Worm (Caenorhabditis elegans) whole organism, mixed stage, embryonic: Measurements from ENCODE around the gene F15H10.9.

Experiments used
- M03D4.4 ChIP-seq: sonication (generic microtip); optimal IDR thresholded peaks from 2 replicates; lab custom pipeline; 2017; ENCODE audit warnings: mild to moderate bottlenecking, missing genetic modification characterization, missing compliant biosample characterization
- bed-3 ChIP-seq: fragments of 200-800 bp; sonication (Bioruptor generic); optimal IDR thresholded peaks from 3 replicates; lab custom pipeline; 2018; ENCODE audit warnings: mild to moderate bottlenecking, missing genetic modification characterization, moderate library complexity, missing compliant biosample characterization
- blmp-1 ChIP-seq: fragments of 150-350 bp; optimal IDR thresholded peaks from 2 replicates; lab custom pipeline; 2014; ENCODE audit warnings: missing biosample characterization, missing genetic modification characterization
- ceh-39 ChIP-seq: fragments of 150-350 bp; optimal IDR thresholded peaks from 2 replicates; lab custom pipeline; 2014; ENCODE audit warnings: missing biosample characterization, missing genetic modification characterization
- ceh-43 ChIP-seq: fragments of 200-800 bp; sonication (Bioruptor generic); optimal IDR thresholded peaks from 2 replicates; lab custom pipeline; 2018; ENCODE audit warnings: mild to moderate bottlenecking, missing genetic modification characterization, moderate library complexity, missing compliant biosample characterization
- ceh-83 ChIP-seq: fragments of 200-800 bp; sonication (Bioruptor generic); optimal IDR thresholded peaks from 2 replicates; lab custom pipeline; 2018; ENCODE audit warnings: mild to moderate bottlenecking, missing genetic modification characterization, missing compliant biosample characterization
- ces-1 ChIP-seq: fragments of 150-350 bp; optimal IDR thresholded peaks from 2 replicates; lab custom pipeline; 2014; ENCODE audit warnings: missing biosample characterization, missing genetic modification reagents, missing genetic modification characterization
- drap-1 ChIP-seq: fragments of 200-800 bp; sonication (Bioruptor generic); optimal IDR thresholded peaks from 3 replicates; lab custom pipeline; 2018; ENCODE audit warnings: mild to moderate bottlenecking, missing genetic modification characterization, missing compliant biosample characterization
- elt-3 ChIP-seq: fragments of 150-350 bp; optimal IDR thresholded peaks from 2 replicates; lab custom pipeline; 2014; ENCODE audit warnings: missing biosample characterization, missing genetic modification characterization
- flh-1 ChIP-seq: fragments of 200-800 bp; sonication (Bioruptor generic); optimal IDR thresholded peaks from 2 replicates; lab custom pipeline; 2018; ENCODE audit warnings: mild to moderate bottlenecking, missing genetic modification characterization, moderate library complexity, missing compliant biosample characterization
- ham-2 ChIP-seq: fragments of 200-800 bp; sonication (Bioruptor generic); optimal IDR thresholded peaks from 2 replicates; lab custom pipeline; 2018; ENCODE audit warnings: mild to moderate bottlenecking, missing genetic modification characterization, missing compliant biosample characterization
- hlh-1 ChIP-seq: fragments of 150-350 bp; optimal IDR thresholded peaks from 2 replicates; lab custom pipeline; 2014; ENCODE audit warnings: missing biosample characterization, missing genetic modification reagents, missing genetic modification characterization
- lin-13 ChIP-seq: fragments of 150-350 bp; optimal IDR thresholded peaks from 2 replicates; lab custom pipeline; 2014; ENCODE audit warnings: missing biosample characterization, missing genetic modification characterization
- lin-32 ChIP-seq: fragments of 200-800 bp; sonication (Bioruptor generic); optimal IDR thresholded peaks from 2 replicates; lab custom pipeline; 2018; ENCODE audit warnings: mild to moderate bottlenecking, missing genetic modification characterization, missing compliant biosample characterization
- lsy-2 ChIP-seq: fragments of 150-350 bp; optimal IDR thresholded peaks from 2 replicates; lab custom pipeline; 2014; ENCODE audit warnings: missing biosample characterization, missing genetic modification characterization
- mab-5 ChIP-seq: fragments of 150-350 bp; optimal IDR thresholded peaks from 2 replicates; lab custom pipeline; 2014; ENCODE audit warnings: missing biosample characterization, missing genetic modification characterization
- mep-1 ChIP-seq: fragments of 150-350 bp; optimal IDR thresholded peaks from 2 replicates; lab custom pipeline; 2017; ENCODE audit warnings: missing biosample characterization, missing genetic modification reagents, missing genetic modification characterization, inconsistent platforms
- mls-2 ChIP-seq: sonication (generic microtip); optimal IDR thresholded peaks from 2 replicates; lab custom pipeline; 2016; ENCODE audit warnings: mild to moderate bottlenecking, missing genetic modification characterization, moderate library complexity, missing compliant biosample characterization
- nhr-12 ChIP-seq: fragments of 150-350 bp; optimal IDR thresholded peaks from 2 replicates; lab custom pipeline; 2014; ENCODE audit warnings: missing biosample characterization, missing genetic modification characterization
- nhr-2 ChIP-seq: fragments of 150-350 bp; optimal IDR thresholded peaks from 2 replicates; lab custom pipeline; 2014; ENCODE audit warnings: missing biosample characterization, missing genetic modification characterization
- nhr-237 ChIP-seq: fragments of 150-350 bp; optimal IDR thresholded peaks from 2 replicates; lab custom pipeline; 2014; ENCODE audit warnings: missing biosample characterization, missing genetic modification characterization
- nhr-28 ChIP-seq: fragments of 150-350 bp; optimal IDR thresholded peaks from 2 replicates; lab custom pipeline; 2014; ENCODE audit warnings: missing biosample characterization, missing genetic modification characterization
- nhr-76 ChIP-seq: sonication (generic microtip); optimal IDR thresholded peaks from 2 replicates; lab custom pipeline; 2017; ENCODE audit warnings: missing biosample characterization, missing genetic modification characterization
- pha-4 ChIP-seq: fragments of 150-350 bp; optimal IDR thresholded peaks from 2 replicates; lab custom pipeline; 2018; ENCODE audit warnings: missing biosample characterization, missing genetic modification reagents, missing genetic modification characterization
- sem-2 ChIP-seq: fragments of 200-800 bp; sonication (Bioruptor generic); optimal IDR thresholded peaks from 2 replicates; lab custom pipeline; 2018; ENCODE audit warnings: mild to moderate bottlenecking, missing genetic modification characterization, missing compliant biosample characterization
- snpc-4 ChIP-seq: fragments of 150-350 bp; optimal IDR thresholded peaks from 2 replicates; lab custom pipeline; 2014; ENCODE audit warnings: missing biosample characterization, missing genetic modification characterization
- sptf-1 ChIP-seq: sonication (generic microtip); optimal IDR thresholded peaks from 2 replicates; lab custom pipeline; 2017; ENCODE audit warnings: mild to moderate bottlenecking, missing genetic modification characterization, moderate library complexity, missing compliant biosample characterization
- tbx-8 ChIP-seq: fragments of 200-800 bp; sonication (Bioruptor generic); optimal IDR thresholded peaks from 2 replicates; lab custom pipeline; 2018; ENCODE audit warnings: mild to moderate bottlenecking, missing genetic modification characterization, moderate library complexity, missing compliant biosample characterization
- unc-120 ChIP-seq: sonication (generic microtip); optimal IDR thresholded peaks from 2 replicates; lab custom pipeline; 2017; ENCODE audit warnings: missing genetic modification characterization, missing compliant biosample characterization; ENCODE audit not compliant: poor library complexity, severe bottlenecking
- unc-39 ChIP-seq: fragments of 150-350 bp; optimal IDR thresholded peaks from 2 replicates; lab custom pipeline; 2014; ENCODE audit warnings: missing biosample characterization, missing genetic modification characterization
- unc-62 ChIP-seq: fragments of 150-350 bp; optimal IDR thresholded peaks from 2 replicates; lab custom pipeline; 2014; ENCODE audit warnings: missing biosample characterization, missing genetic modification reagents, missing genetic modification characterization
- zip-8 ChIP-seq: fragments of 150-350 bp; optimal IDR thresholded peaks from 2 replicates; lab custom pipeline; 2014; ENCODE audit warnings: missing biosample characterization, missing genetic modification characterization
- ztf-11 ChIP-seq: fragments of 150-350 bp; optimal IDR thresholded peaks from 2 replicates; lab custom pipeline; 2014; ENCODE audit warnings: missing biosample characterization, missing genetic modification characterization

F15H10.9 gene

DNA sequence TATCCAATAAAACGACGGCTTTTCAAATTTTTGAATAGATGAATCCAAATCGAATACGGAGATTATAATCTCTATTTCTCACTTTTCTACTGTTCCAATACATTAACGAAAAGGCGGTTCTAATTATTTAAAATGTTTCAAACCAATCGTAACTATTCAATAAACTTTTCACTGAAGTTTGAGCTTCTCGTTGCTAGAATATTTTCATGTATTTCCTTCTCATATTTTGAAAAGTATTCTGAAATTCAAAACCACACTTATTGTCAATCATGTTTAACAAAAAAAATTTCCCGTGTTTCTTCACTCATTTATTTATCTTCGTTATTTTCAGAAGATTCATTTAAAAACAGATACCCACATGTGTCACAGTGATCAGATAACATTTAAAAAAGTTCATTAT, 11.7 kb downstream of the F15H10.9 start, which contains the start of gene F15H10.8:
Gene F15H10.8 (minus strand): TSS at position 101 of the 400 bp plus-strand sequence.
- TF ChIP-seq ceh-39 (tag; lab: Kevin White, UChicago) (no peak), mab-5 (tag; lab: Kevin White, UChicago) (no peak)

DNA sequence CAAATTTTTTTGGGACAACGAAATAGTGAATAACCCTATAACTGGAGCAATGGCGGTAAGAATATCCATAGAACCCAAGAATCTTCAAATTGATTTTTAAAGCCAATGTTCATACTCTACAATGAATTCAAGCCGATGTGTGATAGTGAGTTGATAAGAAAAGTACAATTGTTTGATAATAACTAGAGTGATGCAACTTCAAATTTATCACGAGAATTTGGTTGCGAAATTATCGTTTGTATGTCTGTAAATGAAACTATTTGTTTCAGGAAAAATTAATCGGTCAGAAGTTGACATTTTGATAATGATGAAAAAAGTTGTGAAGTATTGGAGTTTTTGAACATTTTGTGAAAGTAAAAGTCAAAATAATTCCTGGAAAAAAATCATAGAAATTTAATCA, 15.2 kb downstream of the F15H10.9 start:
- TF ChIP-seq ceh-43 (GFP tag; lab: Kevin White, UChicago) (no peak), unc-62 (no peak), nhr-12 (tag; lab: Kevin White, UChicago) (no peak), lsy-2 (tag; lab: Kevin White, UChicago) (no peak), mep-1 (no peak), unc-39 (tag; lab: Kevin White, UChicago) (no peak), nhr-2 (tag; lab: Kevin White, UChicago) (no peak), ceh-83 (GFP tag; lab: Kevin White, UChicago) (no peak), mls-2 (tag; lab: Kevin White, UChicago) (no peak), drap-1 (GFP tag; lab: Kevin White, UChicago) (no peak), nhr-237 (tag; lab: Kevin White, UChicago) (no peak), mab-5 (tag; lab: Kevin White, UChicago) (no peak), ceh-39 (tag; lab: Kevin White, UChicago) (no peak), blmp-1 (tag; lab: Kevin White, UChicago) (no peak), lin-13 (no peak), bed-3 (GFP tag; lab: Kevin White, UChicago) (no peak), hlh-1 (tag; lab: Kevin White, UChicago) (no peak)

DNA sequence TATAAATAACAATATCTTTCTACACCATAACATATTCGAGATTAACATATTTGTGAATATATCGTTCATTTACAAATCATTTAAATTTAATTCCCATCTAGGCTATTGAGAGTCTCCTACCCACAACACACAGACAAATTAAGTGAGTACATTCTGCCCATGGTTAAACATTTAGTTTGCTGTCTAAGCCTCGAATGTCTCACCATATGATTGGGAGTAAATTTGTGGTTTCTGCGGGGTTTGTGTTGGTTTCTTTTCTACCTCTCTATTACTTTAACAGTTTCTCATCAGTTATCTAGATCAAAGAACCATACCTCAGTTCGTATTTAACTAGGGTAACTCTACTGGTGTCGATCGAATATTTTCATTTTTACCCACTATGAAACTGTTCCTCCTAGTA, 16.1 kb downstream of the F15H10.9 start, which contains the start of gene ugt-2:
Gene ugt-2 (plus strand): TSS at position 371 of the 400 bp plus-strand sequence.
- no peak for TF ChIP-seq tbx-8 (GFP tag; lab: Kevin White, UChicago)
- no peak for TF ChIP-seq pha-4 (tag; lab: Kevin White, UChicago)
- no peak for TF ChIP-seq sptf-1 (tag; lab: Kevin White, UChicago)
- TF ChIP-seq nhr-76 = no peak
- no peak for TF ChIP-seq sem-2
- no peak for TF ChIP-seq snpc-4 (tag; lab: Kevin White, UChicago)
- TF ChIP-seq, all 35 proteins: peak for 0

DNA sequence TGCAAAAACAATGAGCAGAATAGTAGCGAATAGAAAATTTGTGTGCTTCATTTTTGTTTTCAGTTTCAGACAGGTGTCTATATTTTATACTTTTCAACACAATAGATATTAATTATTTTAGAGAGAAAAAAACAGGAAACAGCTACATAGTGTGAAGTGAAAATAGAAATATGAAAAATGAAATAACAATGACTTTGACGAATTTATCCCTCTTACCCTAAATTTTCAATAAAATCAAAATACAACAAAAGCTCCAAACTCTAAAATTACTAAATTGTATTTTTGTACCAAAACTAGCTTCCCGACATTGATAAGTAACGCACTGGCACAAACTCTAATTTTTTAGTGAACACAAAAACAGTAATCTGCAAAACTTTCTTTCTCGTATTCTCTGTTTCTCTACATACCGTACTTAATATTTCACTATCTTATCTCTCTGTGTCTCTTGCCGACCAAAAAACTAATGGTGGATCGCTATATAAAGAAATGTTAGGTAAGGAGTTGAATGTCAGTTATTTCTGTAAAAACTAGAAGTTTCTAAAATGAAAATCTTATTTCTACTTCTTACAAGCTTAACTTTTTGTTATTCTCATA, 19.2 kb downstream of the F15H10.9 start, which contains the start of the genes col-151 and ugt-1:
Gene col-151 (minus strand): TSS at position 51 of the 594 bp plus-strand sequence.
Gene ugt-1 (plus strand): TSS at position 491 of the 594 bp plus-strand sequence.
- no peak for TF ChIP-seq ztf-11 (tag; lab: Kevin White, UChicago)
- TF ChIP-seq mab-5 (tag; lab: Kevin White, UChicago) = no peak
- no peak for TF ChIP-seq lin-32 (GFP tag; lab: Kevin White, UChicago)
- no peak for TF ChIP-seq mep-1
- no peak for TF ChIP-seq lsy-2 (tag; lab: Kevin White, UChicago)
- TF ChIP-seq unc-39 (tag; lab: Kevin White, UChicago) = no peak

DNA sequence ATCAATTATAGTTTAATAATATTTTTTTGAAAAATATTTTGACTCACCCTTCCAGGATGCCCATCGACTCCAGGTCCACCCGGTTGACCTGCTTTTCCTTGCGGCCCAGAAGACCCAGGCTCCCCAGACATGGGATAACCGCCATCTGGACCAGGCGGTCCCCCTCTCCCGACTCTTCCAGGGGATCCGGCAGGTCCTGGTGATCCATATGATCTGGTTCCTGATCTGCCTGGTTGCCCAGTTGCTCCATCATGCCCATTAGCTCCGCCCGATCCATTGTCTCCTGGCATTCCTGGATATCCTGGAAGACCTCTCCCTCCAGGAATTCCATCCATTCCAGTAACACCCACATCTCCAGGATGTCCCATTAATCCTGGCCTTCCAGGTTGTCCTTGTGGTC, 20.8 kb downstream of the F15H10.9 start:
- no peak for TF ChIP-seq sptf-1 (tag; lab: Kevin White, UChicago)
- no peak for TF ChIP-seq unc-39 (tag; lab: Kevin White, UChicago)
- TF ChIP-seq mls-2 (tag; lab: Kevin White, UChicago) = no peak
- no peak for TF ChIP-seq bed-3 (GFP tag; lab: Kevin White, UChicago)
- TF ChIP-seq snpc-4 (tag; lab: Kevin White, UChicago) = no peak
- TF ChIP-seq ceh-39 (tag; lab: Kevin White, UChicago) = no peak
- TF ChIP-seq nhr-76 = no peak
- no peak for TF ChIP-seq zip-8 (tag; lab: Kevin White, UChicago)
- TF ChIP-seq M03D4.4 (tag; lab: Kevin White, UChicago) = no peak
- TF ChIP-seq blmp-1 (tag; lab: Kevin White, UChicago) = no peak
- no peak for TF ChIP-seq lin-32 (GFP tag; lab: Kevin White, UChicago)
- TF ChIP-seq ces-1 = no peak
- no peak for TF ChIP-seq lin-13

DNA sequence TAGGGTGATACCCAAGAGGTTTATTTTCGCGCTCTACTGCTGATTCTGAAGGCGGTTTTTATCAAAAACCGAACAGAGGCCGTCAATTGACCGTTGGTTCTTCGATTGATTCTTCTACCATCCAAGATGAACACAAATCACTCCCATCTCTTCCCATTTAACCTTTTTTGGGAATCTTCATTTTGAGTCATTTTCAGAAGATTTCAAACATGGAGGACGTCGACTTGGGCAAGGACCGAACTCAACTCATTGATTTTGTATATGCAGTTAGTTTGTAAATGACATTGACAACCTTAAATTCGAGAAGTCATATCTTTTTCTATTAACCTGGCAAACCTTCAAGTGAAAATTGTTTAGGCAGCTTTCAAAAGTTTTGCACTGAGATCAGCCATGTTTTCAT, 26.2 kb downstream of the F15H10.9 start, which contains the start of gene AC3.5:
Gene AC3.5 (plus strand): TSS at position 210 of the 400 bp plus-strand sequence.
- TF ChIP-seq mep-1 = no peak
- TF ChIP-seq unc-120 (tag; lab: Kevin White, UChicago) = no peak
- TF ChIP-seq nhr-28 (tag; lab: Kevin White, UChicago) = no peak
- TF ChIP-seq ztf-11 (tag; lab: Kevin White, UChicago) = no peak
- TF ChIP-seq hlh-1 (tag; lab: Kevin White, UChicago) = no peak
- no peak for TF ChIP-seq elt-3 (tag; lab: Kevin White, UChicago)
- no peak for TF ChIP-seq zip-8 (tag; lab: Kevin White, UChicago)
- TF ChIP-seq snpc-4 (tag; lab: Kevin White, UChicago) = no peak
- TF ChIP-seq flh-1 (GFP tag; lab: Kevin White, UChicago) = no peak
- TF ChIP-seq mls-2 (tag; lab: Kevin White, UChicago) = no peak
- no peak for TF ChIP-seq ham-2 (GFP tag; lab: Kevin White, UChicago)
- no peak for TF ChIP-seq nhr-2 (tag; lab: Kevin White, UChicago)
- TF ChIP-seq ceh-43 (GFP tag; lab: Kevin White, UChicago) = no peak
- no peak for TF ChIP-seq nhr-76
- no peak for TF ChIP-seq ceh-83 (GFP tag; lab: Kevin White, UChicago)
- TF ChIP-seq unc-39 (tag; lab: Kevin White, UChicago) = no peak
